ENCODE assay signal across 2 worm cellular contexts in genomic region chrX:295726-296125, ce11.
A peak's percentile ranks its signal among the peaks of the same experiment; 100 is the strongest.
TF ChIP-seq lines count a peak whose summit lies in the region.

No protein-coding gene starts in this region.

TF ChIP-seq in whole organism, L1 larva, 84 proteins besides CTCF, POLR2A, EP300 and RAD21:
- TF ChIP-seq blmp-1 (tag; optimal IDR thresholded peaks at IDR 0.05; lab: Kevin White, UChicago) (peak; percentile 78), vab-15 (tag; optimal IDR thresholded peaks at IDR 0.05; lab: Kevin White, UChicago) (no peak), ceh-63 (GFP tag; optimal IDR thresholded peaks at IDR 0.05; lab: Kevin White, UChicago) (no peak), elt-3 (tag; optimal IDR thresholded peaks at IDR 0.05; lab: Kevin White, UChicago) (peak in 1 of 6 experiments; percentile 3), efl-1 (optimal IDR thresholded peaks at IDR 0.05; lab: Kevin White, UChicago) (no peak), efl-1 (GFP tag; optimal IDR thresholded peaks at IDR 0.05 in 1 of 2; lab: Kevin White, UChicago) (peak in 1 of 2 experiments; percentile 29)

TF ChIP-seq in whole organism, L3 larva, 47 proteins besides CTCF, POLR2A, EP300 and RAD21:
- no peak for TF ChIP-seq lin-39 (tag; optimal IDR thresholded peaks at IDR 0.05; lab: Kevin White, UChicago)
- TF ChIP-seq pqm-1 (tag; optimal IDR thresholded peaks at IDR 0.05; lab: Kevin White, UChicago), result no peak
- no peak for TF ChIP-seq ZK546.5 (tag; optimal IDR thresholded peaks at IDR 0.05; lab: Kevin White, UChicago)
- peak; percentile 50 for TF ChIP-seq nhr-23 (tag; optimal IDR thresholded peaks at IDR 0.05; lab: Kevin White, UChicago)
- no peak for TF ChIP-seq nhr-237 (tag; optimal IDR thresholded peaks at IDR 0.05; lab: Kevin White, UChicago)
